Worm (Caenorhabditis elegans) whole organism, L3 larva: ENCODE data around the gene lips-7.

Experiments used
- daf-12 ChIP-seq: fragments of 150-350 bp; optimal IDR thresholded peaks from 2 replicates; lab custom pipeline; 2014; ENCODE audit warnings: missing biosample characterization, missing genetic modification reagents, missing genetic modification characterization
- elt-1 ChIP-seq: fragments of 150-350 bp; optimal IDR thresholded peaks from 2 replicates; lab custom pipeline; 2014; ENCODE audit warnings: missing biosample characterization, missing genetic modification characterization
- lin-15B ChIP-seq: fragments of 150-350 bp; optimal IDR thresholded peaks from 2 replicates; lab custom pipeline; 2014; ENCODE audit warnings: missing biosample characterization, missing genetic modification characterization
- snpc-4 ChIP-seq: fragments of 150-350 bp; optimal IDR thresholded peaks from 2 replicates; lab custom pipeline; 2014; ENCODE audit warnings: missing biosample characterization, missing genetic modification characterization
- tbx-2 ChIP-seq: sonication (generic microtip); optimal IDR thresholded peaks from 2 replicates; lab custom pipeline; 2016; ENCODE audit warnings: mild to moderate bottlenecking, missing genetic modification characterization, missing compliant biosample characterization

DNA sequence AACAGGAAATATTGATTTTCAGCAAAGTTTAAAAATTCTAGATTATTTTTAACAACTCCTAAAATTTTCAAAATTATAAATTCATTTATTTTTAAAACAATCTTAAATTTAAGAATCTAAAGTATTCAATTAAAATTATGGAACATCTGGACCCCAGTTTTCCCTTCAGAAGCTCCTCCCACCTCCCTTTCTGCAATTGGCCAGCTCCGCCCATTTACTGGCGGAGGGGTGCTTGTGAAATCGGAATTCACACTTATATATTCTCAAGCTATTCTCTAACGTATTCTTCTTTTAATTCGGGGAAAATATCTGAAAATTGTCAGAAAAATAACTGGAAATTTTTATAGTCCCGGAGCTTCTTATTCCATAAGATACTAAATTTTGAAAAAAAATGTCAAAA, 35.9 kb upstream of the lips-7 start, which contains the start of gene mab-9:
- TF ChIP-seq elt-1 (tag; lab: Kevin White, UChicago) (no peak), lin-15B (tag; lab: Kevin White, UChicago) (no peak), daf-12 (tag; lab: Kevin White, UChicago) (no peak), tbx-2 (tag; lab: Kevin White, UChicago) (no peak), snpc-4 (tag; lab: Kevin White, UChicago) (no peak)
